Fruit fly (Drosophila melanogaster): ENCODE data around the gene Ect3.

Ect3 gene

dm6 chr3R:11962739-11963214 is 36.3 kb upstream of the Ect3 start, which contains the start of the genes CG3281 and aurA (continued):
- TF ChIP-seq gfzf (GFP tag; optimal IDR thresholded peaks at IDR 0.05) (peak; percentile 43), CG11093 (GFP tag; IDR thresholded peaks at IDR 0.05) (no peak), Meics (GFP tag; optimal IDR thresholded peaks at IDR 0.05) (peak; percentile 61), CG10209 (GFP tag; optimal IDR thresholded peaks at IDR 0.05) (peak; percentile 56), CG18619 (GFP tag; optimal IDR thresholded peaks at IDR 0.05) (peak; percentile 36), dmrt11E (tag; optimal IDR thresholded peaks at IDR 0.05) (peak; percentile 66), fd3F (GFP tag; optimal IDR thresholded peaks at IDR 0.05) (peak; percentile 39), crp (GFP tag; optimal IDR thresholded peaks at IDR 0.05) (peak; percentile 94 to 96), Ravus (GFP tag; IDR thresholded peaks at IDR 0.05) (no peak), CG18599 (GFP tag; optimal IDR thresholded peaks at IDR 0.05) (peak; percentile 51), CG13624 (GFP tag; optimal IDR thresholded peaks at IDR 0.05) (peak; percentile 82), dysf (GFP tag; IDR thresholded peaks at IDR 0.05) (peak; percentile 71), stc (GFP tag; IDR thresholded peaks at IDR 0.05) (no peak), tll (GFP tag; optimal IDR thresholded peaks at IDR 0.05) (peak; percentile 70 to 79), NFAT (GFP tag; IDR thresholded peaks at IDR 0.05) (peak; percentile 4; the same call in 1 of the 2 replicates), HHEX (GFP tag; optimal IDR thresholded peaks at IDR 0.05) (peak; percentile 18), CG2116 (GFP tag; optimal IDR thresholded peaks at IDR 0.05) (peak; percentile 79), CG15601 (tag; optimal IDR thresholded peaks at IDR 0.05) (peak; percentile 57), HLHmδ (GFP tag; optimal IDR thresholded peaks at IDR 0.05) (no peak), CHES-1-like (GFP tag; optimal IDR thresholded peaks at IDR 0.05) (peak; percentile 78), Gsc (GFP tag; IDR thresholded peaks at IDR 0.05) (no peak), nom (GFP tag; optimal IDR thresholded peaks at IDR 0.05) (peak; percentile 14), CG7928 (GFP tag; optimal IDR thresholded peaks at IDR 0.05) (peak; percentile 7), sens (GFP tag) (peak; percentile 97), YL-1 (GFP tag; optimal IDR thresholded peaks at IDR 0.05) (peak; percentile 68), Aef1 (GFP tag; IDR thresholded peaks at IDR 0.05) (peak; percentile 57), CG7745 (tag; optimal IDR thresholded peaks at IDR 0.05) (no peak), Blimp-1 (GFP tag; optimal IDR thresholded peaks at IDR 0.05) (no peak), ERR (GFP tag; optimal IDR thresholded peaks at IDR 0.05) (peak; percentile 64), D19A (tag; optimal IDR thresholded peaks at IDR 0.05) (peak; percentile 24), CG31224 (GFP tag; IDR thresholded peaks at IDR 0.05) (peak; percentile 18; the same call in 1 of the 2 replicates), Asciz (GFP tag; optimal IDR thresholded peaks at IDR 0.05) (no peak), Abd-B (GFP tag; optimal IDR thresholded peaks at IDR 0.05) (peak; percentile 87), CG1024 (GFP tag; IDR thresholded peaks at IDR 0.05) (no peak), CG15073 (GFP tag; optimal IDR thresholded peaks at IDR 0.05) (no peak), klu (GFP tag; IDR thresholded peaks at IDR 0.05) (peak; percentile 73), gsb (GFP tag; IDR thresholded peaks at IDR 0.05) (no peak), hbn (GFP tag; IDR thresholded peaks at IDR 0.05; ENCODE audit: partially characterized antibody) (peak; percentile 97), E2f1 (GFP tag; IDR thresholded peaks at IDR 0.05) (peak; percentile 38), otp (GFP tag; IDR thresholded peaks at IDR 0.05) (no peak), CG8944 (GFP tag; optimal IDR thresholded peaks at IDR 0.05) (peak; percentile 74), Usf (GFP tag; optimal IDR thresholded peaks at IDR 0.05) (peak; percentile 31), Nf-YA (GFP tag; IDR thresholded peaks at IDR 0.05) (no peak), peb (GFP tag; IDR thresholded peaks at IDR 0.05) (no peak), kni (GFP tag; optimal IDR thresholded peaks at IDR 0.05) (peak; percentile 65), Ada2b (GFP tag; IDR thresholded peaks at IDR 0.05) (no peak; the same call in 1 of the 2 replicates), CG1233 (GFP tag; optimal IDR thresholded peaks at IDR 0.05) (peak; percentile 45), CG6791 (GFP tag; IDR thresholded peaks at IDR 0.05; ENCODE audit: partially characterized antibody) (peak; percentile 92), Ets97D (GFP tag; optimal IDR thresholded peaks at IDR 0.05) (peak; percentile 85), CG3847 (GFP tag; IDR thresholded peaks at IDR 0.05) (peak; percentile 88)

Measured in whole organism, embryonic.